Worm (Caenorhabditis elegans) whole organism, late embryonic: ENCODE measurements around the gene arrd-28.

Experiments used
- C08G9.2 ChIP-seq: sonication (generic microtip); optimal IDR thresholded peaks from 2 replicates; lab custom pipeline; 2016; ENCODE audit warnings: mild to moderate bottlenecking, missing genetic modification characterization, moderate library complexity, missing compliant biosample characterization
- ahr-1 ChIP-seq: sonication (generic microtip); optimal IDR thresholded peaks from 2 replicates; lab custom pipeline; 2016; ENCODE audit warnings: missing genetic modification characterization, missing compliant biosample characterization
- ama-1 ChIP-seq: fragments of 150-350 bp; optimal IDR thresholded peaks from 2 replicates; lab custom pipeline; 2014
- che-1 ChIP-seq: sonication (generic microtip); optimal IDR thresholded peaks from 2 replicates; lab custom pipeline; 2016; ENCODE audit warnings: mild to moderate bottlenecking, missing genetic modification characterization, missing compliant biosample characterization
- dmd-4 ChIP-seq: sonication (generic microtip); optimal IDR thresholded peaks from 2 replicates; lab custom pipeline; 2016; ENCODE audit warnings: borderline replicate concordance, missing genetic modification characterization, missing compliant biosample characterization
- ets-4 ChIP-seq: sonication (generic microtip); optimal IDR thresholded peaks from 2 replicates; lab custom pipeline; 2016; ENCODE audit warnings: missing genetic modification characterization, missing compliant biosample characterization
- lin-11 ChIP-seq: fragments of 200-800 bp; sonication (Bioruptor generic); optimal IDR thresholded peaks from 2 replicates; lab custom pipeline; 2018; ENCODE audit warnings: mild to moderate bottlenecking, missing genetic modification characterization, missing compliant biosample characterization
- nhr-11 ChIP-seq: fragments of 150-350 bp; optimal IDR thresholded peaks from 2 replicates; lab custom pipeline; 2014; ENCODE audit warnings: missing biosample characterization, missing genetic modification characterization
- pag-3 ChIP-seq: sonication (generic microtip); optimal IDR thresholded peaks from 2 replicates; lab custom pipeline; 2016; ENCODE audit warnings: missing compliant biosample characterization, missing genetic modification characterization, borderline replicate concordance
- pqm-1 ChIP-seq: sonication (generic microtip); optimal IDR thresholded peaks from 2 replicates; lab custom pipeline; 2016; ENCODE audit warnings: missing genetic modification characterization, missing compliant biosample characterization
- ref-2 ChIP-seq: sonication (generic microtip); optimal IDR thresholded peaks from 2 replicates; lab custom pipeline; 2016; ENCODE audit warnings: missing genetic modification characterization, missing compliant biosample characterization
- unc-42 ChIP-seq: sonication (generic microtip); optimal IDR thresholded peaks from 2 replicates; lab custom pipeline; 2016; ENCODE audit warnings: missing genotype, missing genetic modification characterization, missing compliant biosample characterization

- TF ChIP-seq nhr-11 (tag; lab: Kevin White, UChicago) (no peak), pqm-1 (tag; lab: Kevin White, UChicago) (no peak), ahr-1 (tag; lab: Kevin White, UChicago) (no peak), pag-3 (tag; lab: Kevin White, UChicago) (no peak), dmd-4 (tag; lab: Kevin White, UChicago) (no peak), ama-1 (no peak), lin-11 (tag; lab: Kevin White, UChicago) (no peak), C08G9.2 (no peak), ets-4 (tag; lab: Kevin White, UChicago) (no peak), ref-2 (tag; lab: Kevin White, UChicago) (no peak), unc-42 (tag; lab: Kevin White, UChicago) (no peak), che-1 (no peak)
Measured at ce11 chrX:10215429-10215828, 31.6 kb downstream of the arrd-28 start, which contains the start of gene F44A6.4.
